Fruit fly (Drosophila melanogaster): ENCODE results near the gene CG3061.
A peak's percentile ranks its signal among the peaks of the same experiment; 100 is the strongest.

dm6 chr3R:14006893-14007255 is 25.3 kb upstream of the CG3061 start:
- peak; percentile 66 for TF ChIP-seq Sox102F (GFP tag; optimal IDR thresholded peaks at IDR 0.05)
- peak; percentile 36 for TF ChIP-seq CG32006 (GFP tag; optimal IDR thresholded peaks at IDR 0.05)
- TF ChIP-seq Ets96B (tag; optimal IDR thresholded peaks at IDR 0.05): peak; percentile 86
- peak; percentile 70 for TF ChIP-seq achi (GFP tag; optimal IDR thresholded peaks at IDR 0.05)
- no peak for TF ChIP-seq CG6163 (GFP tag; IDR thresholded peaks at IDR 0.05)
- TF ChIP-seq Met (GFP tag; optimal IDR thresholded peaks at IDR 0.05): peak; percentile 85
- TF ChIP-seq Blimp-1 (GFP tag; optimal IDR thresholded peaks at IDR 0.05): peak; percentile 1
